Worm (Caenorhabditis elegans) whole organism, L2 larva: ENCODE results near the gene C14B9.8.

Experiments used
- alr-1 ChIP-seq: fragments of 150-350 bp; optimal IDR thresholded peaks from 2 replicates; lab custom pipeline; 2014; ENCODE audit warnings: missing biosample characterization, missing genetic modification characterization
- blmp-1 ChIP-seq: sonication (generic microtip); optimal IDR thresholded peaks from 2 replicates; lab custom pipeline; 2017; ENCODE audit warnings: missing genetic modification characterization, mild to moderate bottlenecking, missing compliant biosample characterization, antibody characterized with exemption, moderate library complexity; ENCODE audit not compliant: insufficient read depth
- elt-1 ChIP-seq: fragments of 150-350 bp; optimal IDR thresholded peaks from 2 replicates; lab custom pipeline; 2014; ENCODE audit warnings: missing biosample characterization, missing genetic modification characterization
- nhr-11 ChIP-seq: fragments of 150-350 bp; optimal IDR thresholded peaks from 2 replicates; lab custom pipeline; 2014; ENCODE audit warnings: missing biosample characterization, missing genetic modification characterization
- nhr-77 ChIP-seq: fragments of 150-350 bp; optimal IDR thresholded peaks from 2 replicates; lab custom pipeline; 2014; ENCODE audit warnings: missing biosample characterization, missing genetic modification characterization
- unc-62 ChIP-seq: fragments of 150-350 bp; optimal IDR thresholded peaks from 2 replicates; lab custom pipeline; 2014; ENCODE audit warnings: missing biosample characterization, missing genetic modification reagents, missing genetic modification characterization
- ztf-11 ChIP-seq: sonication (generic microtip); optimal IDR thresholded peaks from 2 replicates; lab custom pipeline; 2017; ENCODE audit warnings: missing biosample characterization, missing genetic modification characterization

ce11 chrIII:8125234-8125633 is 19.2 kb downstream of the C14B9.8 start:
- TF ChIP-seq nhr-11 (tag; lab: Kevin White, UChicago) = no peak
- no peak for TF ChIP-seq unc-62 (GFP tag; lab: Kevin White, UChicago)
- no peak for TF ChIP-seq alr-1 (tag; lab: Kevin White, UChicago)
- no peak for TF ChIP-seq ztf-11 (tag; lab: Kevin White, UChicago)
- no peak for TF ChIP-seq elt-1 (tag; lab: Kevin White, UChicago)
- no peak for TF ChIP-seq nhr-77 (tag; lab: Kevin White, UChicago)
- TF ChIP-seq blmp-1 (tag; lab: Kevin White, UChicago) = no peak
